Worm (Caenorhabditis elegans) whole organism, L1 larva: ENCODE results near the gene Y82E9BR.17.
A peak's percentile ranks its signal among the peaks of the same experiment; 100 is the strongest.

Experiments
- C34B4.2 ChIP-seq: sonication (generic microtip); optimal IDR thresholded peaks from 2 replicates; lab custom pipeline; 2017; ENCODE audit warnings: mild to moderate bottlenecking, missing genetic modification characterization, missing compliant biosample characterization
- aly-2 ChIP-seq: fragments of 150-350 bp; optimal IDR thresholded peaks from 2 replicates; lab custom pipeline; 2014; ENCODE audit warnings: missing biosample characterization, missing genetic modification characterization
- ceh-63 ChIP-seq: fragments of 200-800 bp; sonication (Bioruptor generic); optimal IDR thresholded peaks from 2 replicates; lab custom pipeline; 2018; ENCODE audit warnings: mild to moderate bottlenecking, missing genetic modification characterization, missing compliant biosample characterization
- ceh-90 ChIP-seq: sonication (generic microtip); optimal IDR thresholded peaks from 2 replicates; lab custom pipeline; 2016; ENCODE audit warnings: missing genetic modification characterization, missing compliant biosample characterization
- ces-1 ChIP-seq: fragments of 150-350 bp; optimal IDR thresholded peaks from 2 replicates; lab custom pipeline; 2014; ENCODE audit warnings: missing biosample characterization, missing genetic modification reagents, missing genetic modification characterization
- dpl-1 ChIP-seq, 3 experiments: fragments of 150-350 bp in 2 of 3; sonication (generic microtip) in 1 of 3; optimal IDR thresholded peaks; 2 replicates each; lab custom pipeline; 2014 to 2017; ENCODE audit warnings: missing biosample characterization in 3 of 3, missing genetic modification characterization in 3 of 3, missing genetic modification reagents in 3 of 3
- dsc-1 ChIP-seq: sonication (generic microtip); optimal IDR thresholded peaks from 2 replicates; lab custom pipeline; 2016; ENCODE audit warnings: mild to moderate bottlenecking, missing genetic modification characterization, missing compliant biosample characterization
- egl-27 ChIP-seq, 2 experiments: fragments of 150-350 bp in 1 of 2; sonication (generic microtip); optimal IDR thresholded peaks; 3 replicates each; lab custom pipeline; 2017 to 2018; ENCODE audit warnings: missing biosample characterization in 2 of 2, missing genetic modification characterization in 2 of 2, missing genetic modification reagents in 2 of 2
- elt-2 ChIP-seq: sonication (generic microtip); optimal IDR thresholded peaks from 2 replicates; lab custom pipeline; 2016; ENCODE audit warnings: missing genetic modification characterization, mild to moderate bottlenecking, inconsistent platforms, missing compliant biosample characterization, missing genetic modification reagents
- ets-5 ChIP-seq: fragments of 200-800 bp; sonication (Bioruptor generic); IDR thresholded peaks from 2 replicates; pipeline ENCODE4 v1.3.6; 2022; ENCODE audit warnings: missing genetic modification characterization, missing compliant biosample characterization
- fos-1 ChIP-seq: fragments of 150-350 bp; optimal IDR thresholded peaks from 2 replicates; lab custom pipeline; 2014; ENCODE audit warnings: missing biosample characterization, missing genetic modification characterization
- grh-1 ChIP-seq: fragments of 200-800 bp; sonication (Bioruptor generic); IDR thresholded peaks from 2 replicates; pipeline ENCODE4 v1.3.6; 2022; ENCODE audit warnings: missing genetic modification reagents, missing genetic modification characterization, missing compliant biosample characterization
- hlh-17 ChIP-seq: fragments of 200-800 bp; sonication (Bioruptor generic); optimal IDR thresholded peaks from 2 replicates; lab custom pipeline; 2018; ENCODE audit warnings: missing genetic modification characterization, mild to moderate bottlenecking, missing compliant biosample characterization, moderate library complexity, borderline replicate concordance
- hlh-4 ChIP-seq: sonication (generic microtip); optimal IDR thresholded peaks from 2 replicates; lab custom pipeline; 2016; ENCODE audit warnings: mild to moderate bottlenecking, missing genetic modification characterization, missing compliant biosample characterization
- hpl-2 ChIP-seq: fragments of 150-350 bp; optimal IDR thresholded peaks from 2 replicates; lab custom pipeline; 2014; ENCODE audit warnings: missing biosample characterization, missing genetic modification reagents, missing genetic modification characterization
- lin-13 ChIP-seq: fragments of 150-350 bp; optimal IDR thresholded peaks from 2 replicates; lab custom pipeline; 2014; ENCODE audit warnings: missing biosample characterization, missing genetic modification reagents, missing genetic modification characterization
- lin-35 ChIP-seq, 2 experiments: fragments of 150-350 bp; optimal IDR thresholded peaks; 2 replicates each; lab custom pipeline; 2014; ENCODE audit warnings: missing biosample characterization in 2 of 2, missing genetic modification characterization in 2 of 2, missing genetic modification reagents in 2 of 2
- lir-3 ChIP-seq: sonication (generic microtip); optimal IDR thresholded peaks from 2 replicates; lab custom pipeline; 2016; ENCODE audit warnings: mild to moderate bottlenecking, missing genetic modification characterization, moderate library complexity, missing compliant biosample characterization; ENCODE audit not compliant: poor library complexity
- lsy-2 ChIP-seq, 2 experiments: fragments of 150-350 bp; optimal IDR thresholded peaks; 2 replicates each; lab custom pipeline; 2014; ENCODE audit warnings: missing biosample characterization in 2 of 2, missing genetic modification characterization in 2 of 2
- mdl-1 ChIP-seq, 2 experiments: fragments of 150-350 bp; optimal IDR thresholded peaks; 2 replicates each; lab custom pipeline; 2014 to 2017; ENCODE audit warnings: missing biosample characterization in 2 of 2, missing genetic modification characterization in 2 of 2, inconsistent platforms in 1 of 2
- nhr-12 ChIP-seq: sonication (generic microtip); optimal IDR thresholded peaks from 2 replicates; lab custom pipeline; 2017; ENCODE audit warnings: missing biosample characterization, missing genetic modification characterization
- nhr-19 ChIP-seq: fragments of 200-800 bp; sonication (Bioruptor generic); conservative IDR thresholded peaks from 2 replicates; pipeline ENCODE4 v1.3.6; 2022; ENCODE audit warnings: missing genetic modification characterization, missing compliant biosample characterization
- nhr-20 ChIP-seq: sonication (generic microtip); optimal IDR thresholded peaks from 2 replicates; lab custom pipeline; 2016; ENCODE audit warnings: mild to moderate bottlenecking, missing genetic modification characterization, missing compliant biosample characterization
- nhr-71 ChIP-seq: sonication (generic microtip); optimal IDR thresholded peaks from 2 replicates; lab custom pipeline; 2016; ENCODE audit warnings: mild to moderate bottlenecking, missing genetic modification characterization, moderate library complexity, missing compliant biosample characterization
- nhr-90 ChIP-seq: sonication (generic microtip); optimal IDR thresholded peaks from 2 replicates; lab custom pipeline; 2016; ENCODE audit warnings: mild to moderate bottlenecking, missing genetic modification characterization, missing compliant biosample characterization; ENCODE audit not compliant: poor library complexity
- pqm-1 ChIP-seq: sonication (generic microtip); optimal IDR thresholded peaks from 3 replicates; lab custom pipeline; 2017; ENCODE audit warnings: missing biosample characterization, missing genetic modification characterization
- sup-37 ChIP-seq: fragments of 200-800 bp; sonication (Bioruptor generic); optimal IDR thresholded peaks from 2 replicates; lab custom pipeline; 2018; ENCODE audit warnings: mild to moderate bottlenecking, missing genetic modification characterization, missing compliant biosample characterization
- swsn-7 ChIP-seq: sonication (generic microtip); optimal IDR thresholded peaks from 2 replicates; lab custom pipeline; 2016; ENCODE audit warnings: missing genetic modification characterization, missing compliant biosample characterization
- tbx-2 ChIP-seq: sonication (generic microtip); optimal IDR thresholded peaks from 2 replicates; lab custom pipeline; 2016; ENCODE audit warnings: missing genetic modification characterization, missing compliant biosample characterization
- unc-30 ChIP-seq: sonication (generic microtip); optimal IDR thresholded peaks from 2 replicates; lab custom pipeline; 2017; ENCODE audit warnings: missing biosample characterization, missing genetic modification characterization
- unc-86 ChIP-seq: sonication (generic microtip); optimal IDR thresholded peaks from 2 replicates; lab custom pipeline; 2016; ENCODE audit warnings: missing genetic modification characterization, missing compliant biosample characterization
- vab-15 ChIP-seq: sonication (generic microtip); optimal IDR thresholded peaks from 2 replicates; lab custom pipeline; 2017; ENCODE audit warnings: missing genotype, mild to moderate bottlenecking, missing genetic modification characterization, missing compliant biosample characterization
- xbp-1 ChIP-seq: sonication (generic microtip); optimal IDR thresholded peaks from 2 replicates; lab custom pipeline; 2016; ENCODE audit warnings: missing genetic modification characterization, missing compliant biosample characterization
- zag-1 ChIP-seq: fragments of 150-350 bp; optimal IDR thresholded peaks from 2 replicates; lab custom pipeline; 2014; ENCODE audit warnings: missing biosample characterization, missing genetic modification characterization
- ztf-4 ChIP-seq: fragments of 150-350 bp; optimal IDR thresholded peaks from 2 replicates; lab custom pipeline; 2014; ENCODE audit warnings: missing biosample characterization, missing genetic modification characterization

Gene Y82E9BR.17

ce11 chrIII:1409139-1409538 is 46.4 kb downstream of the Y82E9BR.17 start, which contains the start of gene Y82E9BR.22:
Y82E9BR.22 (minus strand) TSS chrIII:1409239.
- TF ChIP-seq swsn-7 (tag; lab: Kevin White, UChicago) = no peak
- no peak for TF ChIP-seq aly-2
- TF ChIP-seq nhr-12 (tag; lab: Kevin White, UChicago) = no peak
- no peak for TF ChIP-seq egl-27 (tag; optimal IDR thresholded peaks at IDR 0.05; lab: Kevin White, UChicago)
- no peak for TF ChIP-seq ztf-4 (tag; lab: Kevin White, UChicago)
- no peak for TF ChIP-seq lin-13 (GFP tag; lab: Kevin White, UChicago)
- TF ChIP-seq vab-15 (tag; lab: Kevin White, UChicago) = no peak
- no peak for TF ChIP-seq lsy-2 (tag; optimal IDR thresholded peaks at IDR 0.05; lab: Kevin White, UChicago)
- TF ChIP-seq ceh-63 (GFP tag; lab: Kevin White, UChicago) = no peak
- no peak for TF ChIP-seq dsc-1 (tag; lab: Kevin White, UChicago)
- TF ChIP-seq tbx-2 (tag; lab: Kevin White, UChicago) = no peak

- TF ChIP-seq lsy-2 (tag; optimal IDR thresholded peaks at IDR 0.05; lab: Kevin White, UChicago) = no peak
- no peak for TF ChIP-seq nhr-90 (tag; lab: Kevin White, UChicago)
- no peak for TF ChIP-seq elt-2 (tag; lab: Kevin White, UChicago)
- TF ChIP-seq egl-27 (tag; optimal IDR thresholded peaks at IDR 0.05; lab: Kevin White, UChicago) = no peak
- TF ChIP-seq pqm-1 (tag; lab: Kevin White, UChicago) = no peak
- no peak for TF ChIP-seq vab-15 (tag; lab: Kevin White, UChicago)
- TF ChIP-seq mdl-1 (tag; optimal IDR thresholded peaks at IDR 0.05; lab: Kevin White, UChicago) = no peak
- TF ChIP-seq ceh-90 (tag; lab: Kevin White, UChicago) = no peak
- no peak for TF ChIP-seq lir-3
- no peak for TF ChIP-seq C34B4.2
- TF ChIP-seq nhr-19 (GFP tag; lab: Robert Waterston, UW) = no peak
- no peak for TF ChIP-seq unc-30
- TF ChIP-seq hpl-2 (GFP tag; lab: Kevin White, UChicago) = no peak
Measured at ce11 chrIII:1403108-1403507, 52.5 kb downstream of the Y82E9BR.17 start, which contains the start of gene pals-18. pals-18 (plus strand) TSS chrIII:1403408.

DNA sequence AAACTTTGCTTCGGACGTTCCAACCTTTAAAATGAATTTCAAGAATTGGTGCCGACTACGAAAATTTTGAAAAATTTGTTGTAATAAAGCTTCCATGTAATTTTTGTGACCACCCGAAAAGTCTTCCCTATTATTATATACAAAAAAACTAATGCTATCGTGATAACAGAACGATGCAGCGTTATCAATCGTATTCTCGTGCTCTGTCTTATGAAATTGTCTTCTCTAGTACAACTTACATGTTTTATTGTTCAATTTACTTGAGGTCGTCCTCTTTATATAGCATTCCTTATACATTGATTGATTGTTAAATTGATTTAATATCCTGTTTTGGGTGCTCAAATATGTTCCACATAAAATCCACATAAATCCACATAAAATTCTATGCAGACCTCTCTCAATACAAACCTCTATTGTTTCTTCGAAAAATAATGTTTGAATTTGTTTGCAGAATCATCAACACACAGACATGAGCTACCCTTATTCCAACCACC is 54.0 kb downstream of the Y82E9BR.17 start, which contains the start of gene pals-19:
pals-19 (plus strand) TSS at position 444 of the 494 bp plus-strand sequence.
- peak; percentile 78 for TF ChIP-seq elt-2 (tag; lab: Kevin White, UChicago)
- no peak for TF ChIP-seq sup-37 (GFP tag; lab: Kevin White, UChicago)
- TF ChIP-seq lin-35 (GFP tag; optimal IDR thresholded peaks at IDR 0.05; lab: Kevin White, UChicago) = peak in 1 of 2 experiments; percentile 9

DNA sequence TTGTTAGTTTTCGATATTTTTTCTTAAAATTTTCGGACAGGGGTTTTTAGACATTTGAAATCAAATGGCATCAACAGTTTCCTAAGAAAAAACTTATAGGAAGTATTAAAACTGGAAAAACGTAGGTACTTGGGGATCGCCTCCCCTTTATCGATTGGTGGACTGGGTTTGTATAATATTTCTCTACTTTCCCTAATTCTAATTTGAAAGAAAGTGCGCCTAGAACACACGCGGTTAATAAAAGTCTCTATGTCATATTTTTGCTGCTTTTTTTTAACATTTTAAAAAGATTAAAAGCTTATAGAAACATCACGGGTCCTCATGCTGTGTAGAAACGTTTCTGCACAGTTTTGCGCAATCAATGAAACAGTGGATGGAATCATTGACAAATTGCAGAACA is 55.9 kb downstream of the Y82E9BR.17 start, which contains the start of gene pals-16:
pals-16 (plus strand) TSS at position 301 of the 400 bp plus-strand sequence.
- no peak for TF ChIP-seq ceh-63 (GFP tag; lab: Kevin White, UChicago)
- no peak for TF ChIP-seq ztf-4 (tag; lab: Kevin White, UChicago)
- no peak for TF ChIP-seq unc-86 (tag; lab: Kevin White, UChicago)
- no peak for TF ChIP-seq swsn-7 (tag; lab: Kevin White, UChicago)
- TF ChIP-seq ets-5 = no peak
- no peak for TF ChIP-seq dpl-1 (GFP tag; optimal IDR thresholded peaks at IDR 0.05; lab: Kevin White, UChicago)
- TF ChIP-seq zag-1 (tag; lab: Kevin White, UChicago) = no peak
- no peak for TF ChIP-seq nhr-20
- no peak for TF ChIP-seq xbp-1 (tag; lab: Kevin White, UChicago)
- no peak for TF ChIP-seq hlh-17 (GFP tag; lab: Kevin White, UChicago)
- TF ChIP-seq grh-1 = no peak
- no peak for TF ChIP-seq fos-1 (tag; lab: Kevin White, UChicago)
- TF ChIP-seq ces-1 (GFP tag; lab: Kevin White, UChicago) = no peak
- TF ChIP-seq lsy-2 (tag; optimal IDR thresholded peaks at IDR 0.05; lab: Kevin White, UChicago) = no peak
- TF ChIP-seq aly-2 = no peak
- TF ChIP-seq hlh-4 = no peak
- TF ChIP-seq nhr-71 (tag; lab: Kevin White, UChicago) = no peak
